Fruit fly (Drosophila melanogaster): ENCODE results near the gene Mcr.
A peak's percentile ranks its signal among the peaks of the same experiment; 100 is the strongest.

- TF ChIP-seq croc (GFP tag; conservative IDR thresholded peaks at IDR 0.05): peak; percentile 74
- TF ChIP-seq CG12769 (tag; optimal IDR thresholded peaks at IDR 0.05): no peak
- peak; percentile 80 for TF ChIP-seq CG3847 (GFP tag; IDR thresholded peaks at IDR 0.05)
- TF ChIP-seq CG12299 (tag; optimal IDR thresholded peaks at IDR 0.05): peak; percentile 65
- peak; percentile 86 for TF ChIP-seq Ssrp (tag; optimal IDR thresholded peaks at IDR 0.05)
- no peak for TF ChIP-seq Tbp (GFP tag; optimal IDR thresholded peaks at IDR 0.05)
- no peak for TF ChIP-seq Dip3 (GFP tag; optimal IDR thresholded peaks at IDR 0.05)
- no peak for TF ChIP-seq CG8478 (optimal IDR thresholded peaks at IDR 0.05)
- peak; percentile 84 for TF ChIP-seq CG1602 (GFP tag; optimal IDR thresholded peaks at IDR 0.05)
- TF ChIP-seq bab2 (GFP tag; optimal IDR thresholded peaks at IDR 0.05): no peak
- no peak for TF ChIP-seq chinmo (GFP tag; IDR thresholded peaks at IDR 0.05; ENCODE audit: partially characterized antibody)
- peak; percentile 30 for TF ChIP-seq bcd (GFP tag; optimal IDR thresholded peaks at IDR 0.05)
- TF ChIP-seq usp (GFP tag; optimal IDR thresholded peaks at IDR 0.05): no peak
- TF ChIP-seq tll (GFP tag; optimal IDR thresholded peaks at IDR 0.05): peak in 1 of 2 experiments; percentile 96
Measured at dm6 chr2L:8081640-8082485, 919 bp downstream of the Mcr start.
